Worm (Caenorhabditis elegans): Measurements from ENCODE around the gene Y58A7A.2.

ce11 chrV:5027640-5028039 lies 44.3 kb downstream of the Y58A7A.2 start, which contains the start of gene cpt-4:
- TF ChIP-seq nhr-237 (tag; optimal IDR thresholded peaks at IDR 0.05), result no peak
- no peak for TF ChIP-seq ces-1 (GFP tag; optimal IDR thresholded peaks at IDR 0.05)
- no peak for TF ChIP-seq pha-4 (tag; optimal IDR thresholded peaks at IDR 0.05)
- TF ChIP-seq ztf-11 (tag; optimal IDR thresholded peaks at IDR 0.05), result no peak
- no peak for TF ChIP-seq lin-13 (tag; optimal IDR thresholded peaks at IDR 0.05)
- no peak for TF ChIP-seq lsy-2 (tag; optimal IDR thresholded peaks at IDR 0.05)
- TF ChIP-seq nhr-12 (tag; optimal IDR thresholded peaks at IDR 0.05), result no peak
- no peak for TF ChIP-seq unc-62 (GFP tag; optimal IDR thresholded peaks at IDR 0.05)

All from whole organism, mixed stage, embryonic.